Fruit fly (Drosophila melanogaster) whole organism, embryonic: ENCODE results near the gene Trl.

Experiments used
- ATbp ChIP-seq: fragments of 200-800 bp; sonication (Bioruptor generic); optimal IDR thresholded peaks from 2 replicates; lab custom pipeline; 2017; ENCODE audit warnings: missing biosample characterization, mild to moderate bottlenecking, missing genetic modification characterization, missing genetic modification reagents
- Aef1 ChIP-seq: fragments of 200-800 bp; sonication (Bioruptor generic); IDR thresholded peaks from 3 replicates; pipeline ENCODE4 v1.3.6; 2022; ENCODE audit warnings: missing biosample characterization, missing genetic modification characterization
- Bgb ChIP-seq: fragments of 200-800 bp; sonication (Bioruptor generic); IDR thresholded peaks from 2 replicates; pipeline ENCODE4 v1.3.6; 2022; ENCODE audit warnings: missing biosample characterization, missing genetic modification characterization; ENCODE audit not compliant: partially characterized antibody
- CG11696 ChIP-seq: fragments of 200-800 bp; sonication (Bioruptor generic); IDR thresholded peaks from 2 replicates; pipeline ENCODE4 v1.3.6; 2022; ENCODE audit warnings: missing biosample characterization, missing genetic modification characterization
- CG12071 ChIP-seq: fragments of 200-800 bp; sonication (Bioruptor generic); optimal IDR thresholded peaks from 3 replicates; lab custom pipeline; 2018; ENCODE audit warnings: missing biosample characterization, mild to moderate bottlenecking, missing genetic modification characterization
- CG12391 ChIP-seq: fragments of 200-800 bp; sonication (Bioruptor generic); optimal IDR thresholded peaks from 3 replicates; lab custom pipeline; 2018; ENCODE audit warnings: missing biosample characterization, mild to moderate bottlenecking, missing genetic modification characterization, moderate library complexity
- CG13894 ChIP-seq: fragments of 200-800 bp; sonication (Bioruptor generic); optimal IDR thresholded peaks from 3 replicates; lab custom pipeline; 2018; ENCODE audit warnings: missing biosample characterization, mild to moderate bottlenecking, missing genetic modification characterization, moderate library complexity
- CG14050 ChIP-seq: fragments of 200-800 bp; sonication (Bioruptor generic); IDR thresholded peaks from 3 replicates; pipeline ENCODE4 v1.3.6; 2022; ENCODE audit warnings: missing biosample characterization, missing genetic modification characterization
- CG34422 ChIP-seq: fragments of 200-800 bp; sonication (Bioruptor generic); IDR thresholded peaks from 3 replicates; pipeline ENCODE4 v1.3.6; 2022; ENCODE audit warnings: missing biosample characterization, missing genetic modification characterization
- CG3726 ChIP-seq: fragments of 200-800 bp; sonication (Bioruptor generic); IDR thresholded peaks from 3 replicates; pipeline ENCODE4, ENCODE4 v1.3.6; 2022; ENCODE audit warnings: missing biosample characterization, missing genetic modification characterization
- CG4328 ChIP-seq: fragments of 200-800 bp; sonication (Bioruptor generic); optimal IDR thresholded peaks from 3 replicates; lab custom pipeline; 2017; ENCODE audit warnings: missing biosample characterization, missing genetic modification reagents, missing genetic modification characterization
- CG6683 ChIP-seq: fragments of 200-800 bp; sonication (Bioruptor generic); optimal IDR thresholded peaks from 2 replicates; lab custom pipeline; 2017; ENCODE audit warnings: missing biosample characterization, mild to moderate bottlenecking, missing genetic modification characterization, missing genetic modification reagents
- CG7839 ChIP-seq: fragments of 200-800 bp; sonication (Bioruptor generic); optimal IDR thresholded peaks from 3 replicates; lab custom pipeline; 2018; ENCODE audit warnings: missing biosample characterization, mild to moderate bottlenecking, missing genetic modification characterization, moderate library complexity
- CG7928 ChIP-seq: fragments of 200-800 bp; sonication (Bioruptor generic); optimal IDR thresholded peaks from 2 replicates; lab custom pipeline; 2017; ENCODE audit warnings: missing biosample characterization, mild to moderate bottlenecking, missing genetic modification characterization
- CG8281 ChIP-seq: fragments of 200-800 bp; sonication (Bioruptor generic); optimal IDR thresholded peaks from 2 replicates; lab custom pipeline; 2018; ENCODE audit warnings: missing biosample characterization, mild to moderate bottlenecking, missing genetic modification characterization, moderate library complexity
- CG8290 ChIP-seq, 3 experiments: fragments of 200-800 bp; sonication (Bioruptor generic); optimal IDR thresholded peaks; 2 replicates each; lab custom pipeline; 2016 to 2019; ENCODE audit warnings: missing biosample characterization in 3 of 3, missing genetic modification characterization in 3 of 3, mild to moderate bottlenecking in 2 of 3, moderate library complexity in 1 of 3
- CG9609 ChIP-seq: fragments of 200-800 bp; sonication (Bioruptor generic); optimal IDR thresholded peaks from 3 replicates; lab custom pipeline; 2016; ENCODE audit warnings: missing biosample characterization, missing genetic modification characterization
- D19A ChIP-seq: fragments of 200-800 bp; optimal IDR thresholded peaks from 3 replicates; lab custom pipeline; 2019; ENCODE audit warnings: missing biosample characterization, mild to moderate bottlenecking, missing genetic modification characterization, moderate library complexity
- Dbx ChIP-seq: fragments of 200-800 bp; sonication (Bioruptor generic); IDR thresholded peaks from 3 replicates; pipeline ENCODE4 v1.3.6; 2022; ENCODE audit warnings: missing biosample characterization, missing genetic modification characterization
- Deaf1 ChIP-seq: fragments of 200-800 bp; optimal IDR thresholded peaks from 3 replicates; lab custom pipeline; 2019; ENCODE audit warnings: missing biosample characterization, mild to moderate bottlenecking, missing genetic modification characterization, moderate library complexity
- Dek ChIP-seq: fragments of 200-800 bp; sonication (Bioruptor generic); optimal IDR thresholded peaks from 3 replicates; lab custom pipeline; 2019; ENCODE audit warnings: missing biosample characterization, mild to moderate bottlenecking, missing genetic modification characterization, moderate library complexity
- Dref ChIP-seq: fragments of 200-800 bp; sonication (Bioruptor generic); IDR thresholded peaks from 2 replicates; pipeline ENCODE4 v1.3.6; 2022; ENCODE audit warnings: missing biosample characterization, missing genetic modification characterization
- HmgZ ChIP-seq: fragments of 200-800 bp; sonication (Bioruptor generic); optimal IDR thresholded peaks from 2 replicates; lab custom pipeline; 2018; ENCODE audit warnings: missing biosample characterization, mild to moderate bottlenecking, missing genetic modification characterization
- Hmr ChIP-seq: fragments of 200-800 bp; sonication (Bioruptor generic); optimal IDR thresholded peaks from 3 replicates; lab custom pipeline; 2017; ENCODE audit warnings: mild to moderate bottlenecking, missing biosample characterization, missing genetic modification reagents, missing genetic modification characterization
- MTF-1 ChIP-seq: fragments of 200-800 bp; sonication (Bioruptor generic); optimal IDR thresholded peaks from 2 replicates; lab custom pipeline; 2018; ENCODE audit warnings: missing biosample characterization, mild to moderate bottlenecking, missing genetic modification characterization, borderline replicate concordance
- Mrtf ChIP-seq: fragments of 200-800 bp; sonication (Bioruptor generic); IDR thresholded peaks from 3 replicates; pipeline ENCODE4 v1.3.6; 2022; ENCODE audit warnings: missing biosample characterization, missing genetic modification characterization
- Stat92E ChIP-seq, 3 experiments: fragments of >200 bp in 2 of 3; fragments of 200-800 bp in 1 of 3; sonication (Bioruptor generic) in 1 of 3; optimal IDR thresholded peaks; 2 replicates each; lab custom pipeline; 2017 to 2019; ENCODE audit warnings: missing biosample characterization in 3 of 3, missing genetic modification characterization in 3 of 3, mild to moderate bottlenecking in 1 of 3, moderate library complexity in 1 of 3
- Taf1 ChIP-seq: fragments of 200-800 bp; sonication (Bioruptor generic); IDR thresholded peaks from 2 replicates; pipeline ENCODE4 v1.3.6; 2022; ENCODE audit warnings: missing biosample characterization, missing genetic modification characterization
- amos ChIP-seq: fragments of 200-800 bp; sonication (Bioruptor generic); IDR thresholded peaks from 2 replicates; pipeline ENCODE4 v1.3.6; 2022; ENCODE audit warnings: missing biosample characterization, missing genetic modification characterization; ENCODE audit not compliant: partially characterized antibody
- bbx ChIP-seq: fragments of 200-800 bp; sonication (Bioruptor generic); IDR thresholded peaks from 2 replicates; pipeline ENCODE4 v1.3.6; 2022; ENCODE audit warnings: missing biosample characterization, missing genetic modification characterization; ENCODE audit not compliant: partially characterized antibody
- bigmax ChIP-seq: fragments of 200-800 bp; sonication (Bioruptor generic); optimal IDR thresholded peaks from 2 replicates; lab custom pipeline; 2018; ENCODE audit warnings: missing biosample characterization, mild to moderate bottlenecking, missing genetic modification characterization
- da ChIP-seq: fragments of 200-800 bp; sonication (Bioruptor generic); optimal IDR thresholded peaks from 2 replicates; lab custom pipeline; 2016; ENCODE audit warnings: missing biosample characterization, missing genetic modification characterization
- dm ChIP-seq: fragments of 200-800 bp; sonication (Bioruptor generic); optimal IDR thresholded peaks from 3 replicates; lab custom pipeline; 2016; ENCODE audit warnings: missing biosample characterization, missing genetic modification characterization
- ken ChIP-seq: fragments of 200-800 bp; sonication (Bioruptor generic); IDR thresholded peaks from 3 replicates; pipeline ENCODE4 v1.3.6; 2022; ENCODE audit warnings: missing biosample characterization, missing genetic modification characterization
- lmd ChIP-seq: fragments of 200-800 bp; sonication (Bioruptor generic); IDR thresholded peaks from 2 replicates; pipeline ENCODE4 v1.3.6; 2022; ENCODE audit warnings: missing biosample characterization, missing genetic modification characterization
- nau ChIP-seq: fragments of 200-800 bp; sonication (Bioruptor generic); optimal IDR thresholded peaks from 3 replicates; lab custom pipeline; 2017; ENCODE audit warnings: missing biosample characterization, mild to moderate bottlenecking, missing genetic modification characterization, missing genetic modification reagents
- nerfin-1 ChIP-seq: fragments of 200-800 bp; sonication (Bioruptor generic); optimal IDR thresholded peaks from 3 replicates; lab custom pipeline; 2019; ENCODE audit warnings: missing biosample characterization, mild to moderate bottlenecking, missing genetic modification characterization, moderate library complexity
- repo ChIP-seq: fragments of 200-800 bp; sonication (Bioruptor generic); optimal IDR thresholded peaks from 2 replicates; lab custom pipeline; 2016; ENCODE audit warnings: missing biosample characterization, missing genetic modification characterization
- ro ChIP-seq: fragments of 200-800 bp; sonication (Bioruptor generic); IDR thresholded peaks from 2 replicates; pipeline ENCODE4 v1.3.6; 2022; ENCODE audit warnings: missing biosample characterization, missing genetic modification characterization
- sima ChIP-seq: fragments of 200-800 bp; sonication (Bioruptor generic); optimal IDR thresholded peaks from 2 replicates; lab custom pipeline; 2016; ENCODE audit warnings: missing biosample characterization, missing genetic modification characterization
- sisA ChIP-seq: fragments of 200-800 bp; sonication (Bioruptor generic); IDR thresholded peaks from 2 replicates; pipeline ENCODE4 v1.3.6; 2022; ENCODE audit warnings: missing biosample characterization, missing genetic modification characterization
- vfl ChIP-seq: fragments of 200-800 bp; sonication (Bioruptor generic); optimal IDR thresholded peaks from 2 replicates; lab custom pipeline; 2016; ENCODE audit warnings: missing biosample characterization, missing genetic modification characterization
- zf30C ChIP-seq: fragments of 200-800 bp; sonication (Bioruptor generic); optimal IDR thresholded peaks from 3 replicates; lab custom pipeline; 2018; ENCODE audit warnings: missing biosample characterization, mild to moderate bottlenecking, missing genetic modification characterization

The Trl gene

DNA sequence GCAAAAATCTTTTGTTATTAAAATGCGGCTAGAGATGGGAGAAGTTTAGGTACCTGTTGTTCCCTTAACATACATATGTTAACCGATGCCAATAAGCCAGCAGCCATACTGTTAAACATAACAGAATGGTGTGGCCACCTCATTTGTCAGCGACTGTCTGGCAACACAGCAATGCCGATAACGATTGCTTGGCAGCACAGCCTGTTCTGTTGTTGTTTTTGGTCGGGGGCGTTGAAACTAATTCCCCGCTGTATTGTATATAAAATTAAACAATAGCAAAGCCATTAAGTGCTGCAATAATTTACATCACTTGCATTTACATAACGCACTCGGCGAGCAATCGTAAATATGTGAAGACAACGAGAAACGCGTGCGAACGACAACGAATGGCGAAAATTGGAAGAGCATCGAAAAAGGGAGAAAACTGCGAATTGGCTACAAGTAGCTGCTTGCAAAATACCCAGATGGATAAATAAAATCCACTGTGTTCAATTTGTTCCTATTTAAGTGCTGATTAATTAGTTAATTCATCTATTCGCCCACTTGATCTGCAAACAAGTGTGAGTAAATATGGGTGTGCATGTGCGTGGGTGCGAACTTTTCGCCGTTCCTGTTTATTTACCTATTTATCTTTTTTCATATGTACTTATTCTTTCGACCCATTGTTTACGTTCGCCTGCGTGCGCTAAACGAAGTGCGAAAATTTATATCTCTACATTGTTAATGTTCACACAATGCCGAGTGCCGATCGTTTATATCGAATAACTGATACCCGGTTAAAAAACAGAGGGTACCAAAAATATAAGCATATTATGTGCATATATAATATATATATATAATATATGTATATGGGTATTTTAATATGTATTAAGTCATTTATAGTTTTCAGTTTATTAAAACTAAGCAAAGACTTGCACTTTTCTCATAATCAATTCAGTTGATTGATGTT is 1.3 kb upstream of the Trl start, which contains the start of the genes Tsen34 and Mgat4a (continued):
- TF ChIP-seq CG8290 (GFP tag; optimal IDR thresholded peaks at IDR 0.05; lab: Kevin White, UChicago) = no peak
- TF ChIP-seq CG8290 (tag; optimal IDR thresholded peaks at IDR 0.05; lab: Kevin White, UChicago) = peak in 1 of 2 experiments; percentile 59
- TF ChIP-seq, all 482 proteins: peak for 211

DNA sequence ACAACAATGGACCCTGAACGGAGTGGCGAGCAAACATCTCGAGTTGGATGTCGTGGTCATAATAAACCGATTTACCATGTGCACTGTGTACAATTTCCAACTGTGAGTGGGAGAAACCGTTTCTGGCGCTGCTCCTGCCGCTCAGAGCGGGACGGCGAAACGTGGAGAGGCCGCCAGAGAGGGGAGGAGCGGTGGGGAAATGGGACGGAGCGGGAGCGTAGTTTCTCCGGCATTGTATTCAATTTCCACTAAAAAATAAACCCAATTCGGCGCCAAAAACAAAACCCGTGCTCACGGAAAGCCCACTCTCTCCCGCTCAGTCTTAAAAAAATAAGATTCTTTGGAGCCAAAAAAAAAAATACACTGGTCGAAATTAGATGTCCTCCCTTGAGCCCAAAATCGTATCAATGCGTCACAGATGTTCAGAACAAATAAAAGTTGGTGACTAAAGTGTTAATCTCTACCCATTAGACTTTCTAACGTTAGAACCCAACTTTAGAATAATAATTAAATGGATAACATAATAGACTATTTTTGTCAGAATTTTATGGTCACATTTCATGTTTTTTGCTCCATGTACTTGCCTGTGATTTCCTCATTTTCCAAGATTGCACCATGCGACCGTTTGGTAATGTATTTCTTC is 744 bp downstream of the Trl start:
- TF ChIP-seq MTF-1 (GFP tag; lab: Kevin White, UChicago) (peak; percentile 21), CG11696 (peak; percentile 14; the same call in 1 of the 2 replicates), nau (GFP tag; lab: Kevin White, UChicago) (peak; percentile 50), Taf1 (GFP tag; lab: Robert Waterston, UW) (no peak), Aef1 (GFP tag; lab: Robert Waterston, UW) (0 out of 3 replicates have a peak, but pooled peaks have one; percentile 34), nerfin-1 (peak; percentile 22), Stat92E (GFP tag; optimal IDR thresholded peaks at IDR 0.05; lab: Kevin White, UChicago) (no peak), amos (no peak; the same call in 1 of the 2 replicates), Dek (tag; lab: Kevin White, UChicago) (peak; percentile 56), CG8281 (peak; percentile 23), CG4328 (GFP tag; lab: Kevin White, UChicago) (no peak), Dbx (GFP tag; lab: Robert Waterston, UW) (peak; percentile 60; the same call in 2 of the 3 replicates), CG6683 (peak; percentile 42), dm (GFP tag; lab: Kevin White, UChicago) (peak; percentile 34), HmgZ (tag; lab: Kevin White, UChicago) (peak; percentile 42), Hmr (GFP tag; lab: Kevin White, UChicago) (peak; percentile 72), sisA (GFP tag; lab: Robert Waterston, UW) (peak; percentile 71), repo (GFP tag; lab: Kevin White, UChicago) (peak; percentile 47), zf30C (GFP tag; lab: Kevin White, UChicago) (peak; percentile 93), CG9609 (GFP tag; lab: Kevin White, UChicago) (peak; percentile 58), CG34422 (GFP tag; lab: Robert Waterston, UW) (peak; percentile 48; the same call in 1 of the 3 replicates), da (GFP tag; lab: Kevin White, UChicago) (no peak), CG12391 (tag; lab: Kevin White, UChicago) (peak; percentile 74), sima (no peak), bbx (GFP tag; lab: Robert Waterston, UW) (peak; percentile 32; the same call in 1 of the 2 replicates), Dref (GFP tag; lab: Robert Waterston, UW) (no peak), ken (GFP tag; lab: Robert Waterston, UW) (no peak; the same call in 2 of the 3 replicates), Deaf1 (tag; lab: Kevin White, UChicago) (no peak), ro (GFP tag; lab: Robert Waterston, UW) (no peak), CG14050 (GFP tag; lab: Robert Waterston, UW) (peak; percentile 17; the same call in 1 of the 3 replicates), CG12071 (GFP tag; lab: Kevin White, UChicago) (peak; percentile 58), lmd (GFP tag; lab: Robert Waterston, UW) (peak; percentile 64; the same call in 1 of the 2 replicates), CG13894 (tag; lab: Kevin White, UChicago) (no peak), D19A (tag; lab: Kevin White, UChicago) (peak; percentile 7), bigmax (GFP tag; lab: Kevin White, UChicago) (peak; percentile 39), CG7928 (GFP tag; lab: Kevin White, UChicago) (no peak), CG3726 (GFP tag; lab: Robert Waterston, UW) (no peak), CG7839 (tag; lab: Kevin White, UChicago) (peak; percentile 76), Mrtf (GFP tag; lab: Robert Waterston, UW) (peak; percentile 73), vfl (GFP tag; lab: Kevin White, UChicago) (peak; percentile 19), Bgb (GFP tag; lab: Robert Waterston, UW) (no peak; the same call in 1 of the 2 replicates), ATbp (GFP tag; lab: Kevin White, UChicago) (peak; percentile 66)
